Worm (Caenorhabditis elegans) whole organism, L1 larva: ENCODE measurements around the gene nstp-10.
A peak's percentile ranks its signal among the peaks of the same experiment; 100 is the strongest.

Experiments used
- C16A3.4 ChIP-seq: fragments of 150-350 bp; optimal IDR thresholded peaks from 2 replicates; lab custom pipeline; 2014; ENCODE audit warnings: missing biosample characterization, missing genetic modification characterization
- alr-1 ChIP-seq: fragments of 200-800 bp; sonication (Bioruptor generic); optimal IDR thresholded peaks from 2 replicates; lab custom pipeline; 2018; ENCODE audit warnings: borderline replicate concordance, mild to moderate bottlenecking, missing genetic modification characterization, missing compliant biosample characterization
- aly-2 ChIP-seq: fragments of 150-350 bp; optimal IDR thresholded peaks from 2 replicates; lab custom pipeline; 2014; ENCODE audit warnings: missing biosample characterization, missing genetic modification characterization
- ama-1 ChIP-seq: fragments of 150-350 bp; optimal IDR thresholded peaks from 2 replicates; lab custom pipeline; 2014
- ceh-63 ChIP-seq: fragments of 200-800 bp; sonication (Bioruptor generic); optimal IDR thresholded peaks from 2 replicates; lab custom pipeline; 2018; ENCODE audit warnings: mild to moderate bottlenecking, missing genetic modification characterization, missing compliant biosample characterization
- ceh-82 ChIP-seq, 3 experiments: fragments of 150-350 bp in 1 of 3; sonication (generic microtip) in 2 of 3; optimal IDR thresholded peaks; 2 replicates each; lab custom pipeline; 2014 to 2017; ENCODE audit warnings: missing biosample characterization in 3 of 3, missing genetic modification characterization in 3 of 3
- ceh-88 ChIP-seq: fragments of 200-800 bp; sonication (Bioruptor generic); IDR thresholded peaks from 2 replicates; pipeline ENCODE4 v1.3.6; 2022; ENCODE audit warnings: missing genetic modification characterization, missing compliant biosample characterization
- ceh-90 ChIP-seq: sonication (generic microtip); optimal IDR thresholded peaks from 2 replicates; lab custom pipeline; 2016; ENCODE audit warnings: missing genetic modification characterization, missing compliant biosample characterization
- dpl-1 ChIP-seq, 3 experiments: fragments of 150-350 bp in 2 of 3; sonication (generic microtip) in 1 of 3; optimal IDR thresholded peaks; 2 replicates each; lab custom pipeline; 2014 to 2017; ENCODE audit warnings: missing biosample characterization in 3 of 3, missing genetic modification characterization in 3 of 3, missing genetic modification reagents in 3 of 3
- dsc-1 ChIP-seq: sonication (generic microtip); optimal IDR thresholded peaks from 2 replicates; lab custom pipeline; 2016; ENCODE audit warnings: mild to moderate bottlenecking, missing genetic modification characterization, missing compliant biosample characterization
- efl-1 ChIP-seq, 4 experiments: fragments of 150-350 bp; optimal IDR thresholded peaks in 3 of 4; peaks in 1 of 4; 1 replicate in 1 of 4; 2 replicates in 3 of 4; lab custom pipeline; 2014; ENCODE audit warnings: missing biosample characterization in 2 of 4, missing genetic modification characterization in 2 of 4, missing genetic modification reagents in 2 of 4
- egl-13 ChIP-seq: sonication (generic microtip); optimal IDR thresholded peaks from 2 replicates; lab custom pipeline; 2016; ENCODE audit warnings: missing genotype, missing genetic modification reagents, missing genetic modification characterization, missing compliant biosample characterization
- egl-27 ChIP-seq, 2 experiments: fragments of 150-350 bp in 1 of 2; sonication (generic microtip); optimal IDR thresholded peaks; 3 replicates each; lab custom pipeline; 2017 to 2018; ENCODE audit warnings: missing biosample characterization in 2 of 2, missing genetic modification characterization in 2 of 2, missing genetic modification reagents in 2 of 2
- elt-2 ChIP-seq: sonication (generic microtip); optimal IDR thresholded peaks from 2 replicates; lab custom pipeline; 2016; ENCODE audit warnings: missing genetic modification characterization, mild to moderate bottlenecking, inconsistent platforms, missing compliant biosample characterization, missing genetic modification reagents
- elt-3 ChIP-seq, 6 experiments: fragments of 150-350 bp in 1 of 6; sonication (generic microtip); optimal IDR thresholded peaks; 2 replicates each; lab custom pipeline; 2017 to 2018; ENCODE audit warnings: missing biosample characterization in 6 of 6, missing genetic modification characterization in 6 of 6, inconsistent platforms in 1 of 6
- fkh-10 ChIP-seq: sonication (generic microtip); optimal IDR thresholded peaks from 2 replicates; lab custom pipeline; 2017; ENCODE audit warnings: missing biosample characterization, missing genetic modification reagents, missing genetic modification characterization
- fkh-8 ChIP-seq: sonication (generic microtip); optimal IDR thresholded peaks from 2 replicates; lab custom pipeline; 2016; ENCODE audit warnings: mild to moderate bottlenecking, missing genetic modification characterization, missing compliant biosample characterization
- hlh-17 ChIP-seq: fragments of 200-800 bp; sonication (Bioruptor generic); optimal IDR thresholded peaks from 2 replicates; lab custom pipeline; 2018; ENCODE audit warnings: missing genetic modification characterization, mild to moderate bottlenecking, missing compliant biosample characterization, moderate library complexity, borderline replicate concordance
- hlh-4 ChIP-seq: sonication (generic microtip); optimal IDR thresholded peaks from 2 replicates; lab custom pipeline; 2016; ENCODE audit warnings: mild to moderate bottlenecking, missing genetic modification characterization, missing compliant biosample characterization
- hpl-2 ChIP-seq: fragments of 150-350 bp; optimal IDR thresholded peaks from 2 replicates; lab custom pipeline; 2014; ENCODE audit warnings: missing biosample characterization, missing genetic modification reagents, missing genetic modification characterization
- irx-1 ChIP-seq: sonication (generic microtip); optimal IDR thresholded peaks from 2 replicates; lab custom pipeline; 2016; ENCODE audit warnings: missing genetic modification characterization, missing compliant biosample characterization
- isw-1 ChIP-seq: fragments of 200-800 bp; sonication (Bioruptor generic); IDR thresholded peaks from 2 replicates; pipeline ENCODE4 v1.3.6; 2022; ENCODE audit warnings: missing genetic modification characterization, missing compliant biosample characterization
- jun-1 ChIP-seq: fragments of 150-350 bp; optimal IDR thresholded peaks from 2 replicates; lab custom pipeline; 2014; ENCODE audit warnings: missing biosample characterization, missing genetic modification reagents, missing genetic modification characterization
- lin-14 ChIP-seq: fragments of 200-800 bp; sonication (Bioruptor generic); optimal IDR thresholded peaks from 2 replicates; lab custom pipeline; 2018; ENCODE audit warnings: mild to moderate bottlenecking, missing genetic modification characterization, moderate library complexity, missing compliant biosample characterization
- lin-35 ChIP-seq, 2 experiments: fragments of 150-350 bp; optimal IDR thresholded peaks; 2 replicates each; lab custom pipeline; 2014; ENCODE audit warnings: missing biosample characterization in 2 of 2, missing genetic modification characterization in 2 of 2, missing genetic modification reagents in 2 of 2
- mab-9 ChIP-seq: fragments of 200-800 bp; sonication (Bioruptor generic); IDR thresholded peaks from 2 replicates; pipeline ENCODE4 v1.3.6; 2022; ENCODE audit warnings: missing genetic modification reagents, missing genetic modification characterization, missing compliant biosample characterization
- mdl-1 ChIP-seq, 2 experiments: fragments of 150-350 bp; optimal IDR thresholded peaks; 2 replicates each; lab custom pipeline; 2014 to 2017; ENCODE audit warnings: missing biosample characterization in 2 of 2, missing genetic modification characterization in 2 of 2, inconsistent platforms in 1 of 2
- mef-2 ChIP-seq: fragments of 150-350 bp; optimal IDR thresholded peaks from 2 replicates; lab custom pipeline; 2014; ENCODE audit warnings: missing biosample characterization, missing genetic modification characterization
- nhr-20 ChIP-seq: sonication (generic microtip); optimal IDR thresholded peaks from 2 replicates; lab custom pipeline; 2016; ENCODE audit warnings: mild to moderate bottlenecking, missing genetic modification characterization, missing compliant biosample characterization
- nhr-237 ChIP-seq: fragments of 150-350 bp; optimal IDR thresholded peaks from 2 replicates; lab custom pipeline; 2014; ENCODE audit warnings: missing biosample characterization, missing genetic modification characterization
- nhr-71 ChIP-seq: sonication (generic microtip); optimal IDR thresholded peaks from 2 replicates; lab custom pipeline; 2016; ENCODE audit warnings: mild to moderate bottlenecking, missing genetic modification characterization, moderate library complexity, missing compliant biosample characterization
- nhr-90 ChIP-seq: sonication (generic microtip); optimal IDR thresholded peaks from 2 replicates; lab custom pipeline; 2016; ENCODE audit warnings: mild to moderate bottlenecking, missing genetic modification characterization, missing compliant biosample characterization; ENCODE audit not compliant: poor library complexity
- pag-3 ChIP-seq: sonication (generic microtip); optimal IDR thresholded peaks from 2 replicates; lab custom pipeline; 2017; ENCODE audit warnings: missing genetic modification characterization, mild to moderate bottlenecking, missing compliant biosample characterization, antibody characterized with exemption, borderline replicate concordance; ENCODE audit not compliant: insufficient read depth
- pqm-1 ChIP-seq: sonication (generic microtip); optimal IDR thresholded peaks from 3 replicates; lab custom pipeline; 2017; ENCODE audit warnings: missing biosample characterization, missing genetic modification characterization
- skn-1 ChIP-seq: fragments of 150-350 bp; optimal IDR thresholded peaks from 2 replicates; lab custom pipeline; 2014; ENCODE audit warnings: missing biosample characterization, missing genetic modification characterization
- sptf-1 ChIP-seq: fragments of 150-350 bp; optimal IDR thresholded peaks from 2 replicates; lab custom pipeline; 2014; ENCODE audit warnings: missing biosample characterization, missing genetic modification characterization
- tlp-1 ChIP-seq: fragments of 150-350 bp; optimal IDR thresholded peaks from 2 replicates; lab custom pipeline; 2014; ENCODE audit warnings: missing biosample characterization, missing genetic modification characterization
- unc-30 ChIP-seq: sonication (generic microtip); optimal IDR thresholded peaks from 2 replicates; lab custom pipeline; 2017; ENCODE audit warnings: missing biosample characterization, missing genetic modification characterization
- unc-98 ChIP-seq: fragments of 200-800 bp; sonication (Bioruptor generic); IDR thresholded peaks from 2 replicates; pipeline ENCODE4 v1.3.6; 2022; ENCODE audit warnings: missing genetic modification characterization, missing compliant biosample characterization
- xbp-1 ChIP-seq: sonication (generic microtip); optimal IDR thresholded peaks from 2 replicates; lab custom pipeline; 2016; ENCODE audit warnings: missing genetic modification characterization, missing compliant biosample characterization
- zag-1 ChIP-seq: fragments of 150-350 bp; optimal IDR thresholded peaks from 2 replicates; lab custom pipeline; 2014; ENCODE audit warnings: missing biosample characterization, missing genetic modification characterization
- ztf-11 ChIP-seq, 2 experiments: sonication (generic microtip); optimal IDR thresholded peaks; 2 replicates each; lab custom pipeline; 2016 to 2017; ENCODE audit warnings: missing genetic modification characterization in 2 of 2, missing biosample characterization in 1 of 2, missing compliant biosample characterization in 1 of 2

nstp-10 gene

DNA sequence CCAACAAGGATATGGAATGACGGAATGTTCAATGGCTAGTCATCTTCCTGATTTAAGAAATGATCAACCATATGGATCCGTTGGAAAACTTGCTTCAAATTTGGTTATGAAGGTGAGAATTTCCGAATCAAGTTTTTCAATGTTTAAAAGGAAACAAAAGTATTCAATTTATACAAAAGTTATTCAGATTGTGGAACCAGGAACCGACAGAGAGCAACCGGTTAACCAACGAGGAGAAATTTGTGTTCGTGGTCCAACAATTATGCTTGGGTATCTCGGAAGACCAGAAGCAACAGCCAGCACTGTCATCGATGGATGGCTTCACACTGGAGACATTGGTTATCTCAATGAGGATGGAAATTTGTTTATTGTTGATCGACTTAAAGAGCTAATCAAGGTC lies 40.0 kb downstream of the nstp-10 start:
- TF ChIP-seq tlp-1, result no peak
- TF ChIP-seq hlh-17 (GFP tag; lab: Kevin White, UChicago), result no peak
- TF ChIP-seq, all 84 proteins: peak for 0

ce11 chrV:9507742-9508141 lies 41.9 kb downstream of the nstp-10 start, which contains the start of gene acs-14:
Gene acs-14 (plus strand): TSS chrV:9508132.
- TF ChIP-seq zag-1 (tag; lab: Kevin White, UChicago) (no peak), efl-1 (optimal IDR thresholded peaks at IDR 0.05; lab: Kevin White, UChicago) (no peak), efl-1 (GFP tag; optimal IDR thresholded peaks at IDR 0.05 in 1 of 2; lab: Kevin White, UChicago) (peak in 1 of 2 experiments; percentile 51), elt-2 (tag; lab: Kevin White, UChicago) (peak; percentile 12), nhr-20 (tag; lab: Kevin White, UChicago) (peak; percentile 13), mef-2 (no peak), elt-3 (tag; optimal IDR thresholded peaks at IDR 0.05; lab: Kevin White, UChicago) (peak in 1 of 6 experiments; percentile 4), lin-35 (GFP tag; optimal IDR thresholded peaks at IDR 0.05; lab: Kevin White, UChicago) (peak in 1 of 2 experiments; percentile 12), pag-3 (tag; lab: Kevin White, UChicago) (no peak)

DNA sequence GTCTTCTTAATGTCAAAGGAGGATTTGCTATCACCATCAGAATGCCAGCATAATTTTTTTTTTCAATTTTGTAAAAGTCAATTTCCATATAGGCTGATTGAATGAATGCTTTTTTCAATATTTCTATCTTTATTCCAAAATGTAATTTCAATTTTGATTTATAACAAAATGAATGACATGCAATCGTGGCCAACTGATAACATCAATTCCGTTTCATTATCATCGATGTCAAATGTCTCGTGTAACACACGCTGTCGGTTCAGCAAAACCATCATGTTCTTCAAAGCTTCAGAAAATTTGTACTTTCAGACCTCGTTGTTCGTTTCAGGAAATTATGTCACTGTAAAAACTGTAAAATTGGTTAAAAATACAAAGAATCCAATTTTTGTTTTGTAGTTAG lies 42.7 kb downstream of the nstp-10 start:
- no peak for TF ChIP-seq pag-3 (tag; lab: Kevin White, UChicago)
- no peak for TF ChIP-seq nhr-237 (tag; lab: Kevin White, UChicago)
- TF ChIP-seq xbp-1, result no peak
- no peak for TF ChIP-seq hlh-4
- TF ChIP-seq fkh-10, result no peak
- TF ChIP-seq ceh-63 (GFP tag; lab: Kevin White, UChicago), result no peak
- no peak for TF ChIP-seq dsc-1
- TF ChIP-seq mef-2, result no peak
- peak; percentile 30 for TF ChIP-seq nhr-20 (tag; lab: Kevin White, UChicago)
- no peak for TF ChIP-seq ceh-82 (tag; optimal IDR thresholded peaks at IDR 0.05; lab: Kevin White, UChicago)
- TF ChIP-seq irx-1 (tag; lab: Kevin White, UChicago), result no peak
- TF ChIP-seq dpl-1 (GFP tag; optimal IDR thresholded peaks at IDR 0.05; lab: Kevin White, UChicago), result no peak
- TF ChIP-seq isw-1 (GFP tag; lab: Robert Waterston, UW), result no peak
- TF ChIP-seq ceh-90 (tag; lab: Kevin White, UChicago), result no peak
- TF ChIP-seq jun-1 (tag; lab: Kevin White, UChicago), result no peak
- no peak for TF ChIP-seq egl-13 (tag; lab: Kevin White, UChicago)
- no peak for TF ChIP-seq sptf-1 (tag; lab: Kevin White, UChicago)
- peak; percentile 2 for TF ChIP-seq nhr-90 (tag; lab: Kevin White, UChicago)
- no peak for TF ChIP-seq ceh-88
- no peak for TF ChIP-seq lin-14
- TF ChIP-seq egl-27 (tag; optimal IDR thresholded peaks at IDR 0.05; lab: Kevin White, UChicago), result no peak
- TF ChIP-seq nhr-71, result no peak
- TF ChIP-seq mab-9 (GFP tag; lab: Robert Waterston, UW), result no peak
- no peak for TF ChIP-seq skn-1 (tag; lab: Kevin White, UChicago)
- no peak for TF ChIP-seq C16A3.4
- no peak for TF ChIP-seq ztf-11 (tag; optimal IDR thresholded peaks at IDR 0.05; lab: Kevin White, UChicago)
- no peak for TF ChIP-seq aly-2
- TF ChIP-seq mdl-1 (tag; optimal IDR thresholded peaks at IDR 0.05; lab: Kevin White, UChicago), result peak in 1 of 2 experiments; percentile 11
- no peak for TF ChIP-seq hpl-2 (GFP tag; lab: Kevin White, UChicago)
- peak in 1 of 2 experiments; percentile 40 for TF ChIP-seq lin-35 (GFP tag; optimal IDR thresholded peaks at IDR 0.05; lab: Kevin White, UChicago)
- TF ChIP-seq pqm-1 (tag; lab: Kevin White, UChicago), result no peak
- no peak for TF ChIP-seq unc-98 (GFP tag; lab: Robert Waterston, UW)
- no peak for TF ChIP-seq alr-1
- TF ChIP-seq unc-30 (tag; lab: Kevin White, UChicago), result no peak
- peak; percentile 72 for TF ChIP-seq elt-2 (tag; lab: Kevin White, UChicago)
- no peak for TF ChIP-seq tlp-1
- no peak for TF ChIP-seq ama-1 (lab: Kevin White, UChicago)
- no peak for TF ChIP-seq fkh-8 (tag; lab: Kevin White, UChicago)
